Worm (Caenorhabditis elegans) whole organism, L3 larva: ENCODE results near the gene R04A9.9.

Experiments used
- R02D3.7 ChIP-seq: fragments of 150-350 bp; optimal IDR thresholded peaks from 2 replicates; lab custom pipeline; 2014; ENCODE audit warnings: missing biosample characterization, missing genetic modification characterization
- aly-2 ChIP-seq: fragments of 150-350 bp; optimal IDR thresholded peaks from 2 replicates; lab custom pipeline; 2014; ENCODE audit warnings: missing biosample characterization, missing genetic modification characterization
- ceh-28 ChIP-seq: fragments of 150-350 bp; optimal IDR thresholded peaks from 2 replicates; lab custom pipeline; 2014; ENCODE audit warnings: missing biosample characterization, missing genetic modification reagents, missing genetic modification characterization
- ceh-82 ChIP-seq: fragments of 150-350 bp; optimal IDR thresholded peaks from 2 replicates; lab custom pipeline; 2014; ENCODE audit warnings: missing biosample characterization, missing genetic modification characterization
- egl-27 ChIP-seq: sonication (generic microtip); optimal IDR thresholded peaks from 4 replicates; lab custom pipeline; 2017; ENCODE audit warnings: missing biosample characterization, missing genetic modification reagents, missing genetic modification characterization
- egl-5 ChIP-seq: fragments of 150-350 bp; optimal IDR thresholded peaks from 2 replicates; lab custom pipeline; 2017; ENCODE audit warnings: missing biosample characterization, missing genetic modification reagents, missing genetic modification characterization, inconsistent platforms
- elt-2 ChIP-seq: sonication (generic microtip); optimal IDR thresholded peaks from 2 replicates; lab custom pipeline; 2016; ENCODE audit warnings: missing genetic modification reagents, mild to moderate bottlenecking, missing genetic modification characterization, missing compliant biosample characterization
- elt-3 ChIP-seq, 3 experiments: fragments of 150-350 bp in 1 of 3; sonication (generic microtip) in 2 of 3; optimal IDR thresholded peaks; 2 replicates in 2 of 3; 4 replicates in 1 of 3; lab custom pipeline; 2014 to 2017; ENCODE audit warnings: missing biosample characterization in 3 of 3, missing genetic modification characterization in 3 of 3
- eor-1 ChIP-seq, 2 experiments: fragments of 150-350 bp; optimal IDR thresholded peaks; 2 replicates each; lab custom pipeline; 2014 to 2018; ENCODE audit warnings: missing biosample characterization in 2 of 2, missing genetic modification characterization in 2 of 2
- fkh-10 ChIP-seq: sonication (generic microtip); optimal IDR thresholded peaks from 2 replicates; lab custom pipeline; 2017; ENCODE audit warnings: missing biosample characterization, missing genetic modification reagents, missing genetic modification characterization
- fkh-2 ChIP-seq: fragments of 150-350 bp; optimal IDR thresholded peaks from 2 replicates; lab custom pipeline; 2014; ENCODE audit warnings: missing biosample characterization, missing genetic modification reagents, missing genetic modification characterization
- fos-1 ChIP-seq: fragments of 150-350 bp; optimal IDR thresholded peaks from 2 replicates; lab custom pipeline; 2014; ENCODE audit warnings: missing biosample characterization, missing genetic modification characterization
- hmg-11 ChIP-seq: sonication (generic microtip); optimal IDR thresholded peaks from 2 replicates; lab custom pipeline; 2016; ENCODE audit warnings: missing genetic modification characterization, missing compliant biosample characterization
- jun-1 ChIP-seq: fragments of 150-350 bp; optimal IDR thresholded peaks from 2 replicates; lab custom pipeline; 2014; ENCODE audit warnings: missing biosample characterization, missing genetic modification reagents, missing genetic modification characterization
- lin-15B ChIP-seq: fragments of 150-350 bp; optimal IDR thresholded peaks from 2 replicates; lab custom pipeline; 2014; ENCODE audit warnings: missing biosample characterization, missing genetic modification characterization
- lin-39 ChIP-seq: fragments of 150-350 bp; optimal IDR thresholded peaks from 2 replicates; lab custom pipeline; 2018; ENCODE audit warnings: missing biosample characterization, missing genetic modification reagents, missing genetic modification characterization
- lsy-12 ChIP-seq: sonication (generic microtip); optimal IDR thresholded peaks from 2 replicates; lab custom pipeline; 2016; ENCODE audit warnings: mild to moderate bottlenecking, missing genetic modification characterization, missing compliant biosample characterization
- nfya-1 ChIP-seq: sonication (generic microtip); optimal IDR thresholded peaks from 2 replicates; lab custom pipeline; 2017; ENCODE audit warnings: missing genetic modification characterization, mild to moderate bottlenecking, missing compliant biosample characterization, antibody characterized with exemption, moderate library complexity; ENCODE audit not compliant: insufficient read depth
- nhr-11 ChIP-seq: fragments of 150-350 bp; optimal IDR thresholded peaks from 2 replicates; lab custom pipeline; 2014; ENCODE audit warnings: missing biosample characterization, missing genetic modification characterization
- nhr-12 ChIP-seq: fragments of 150-350 bp; optimal IDR thresholded peaks from 2 replicates; lab custom pipeline; 2014; ENCODE audit warnings: missing biosample characterization, missing genetic modification characterization
- nhr-23 ChIP-seq: fragments of 150-350 bp; optimal IDR thresholded peaks from 2 replicates; lab custom pipeline; 2014; ENCODE audit warnings: missing biosample characterization, missing genetic modification reagents, missing genetic modification characterization
- nhr-237 ChIP-seq: fragments of 150-350 bp; optimal IDR thresholded peaks from 2 replicates; lab custom pipeline; 2014; ENCODE audit warnings: missing biosample characterization, missing genetic modification characterization
- nhr-25 ChIP-seq: sonication (generic microtip); optimal IDR thresholded peaks from 2 replicates; lab custom pipeline; 2017; ENCODE audit warnings: missing biosample characterization, missing genetic modification characterization
- nhr-28 ChIP-seq: fragments of 150-350 bp; optimal IDR thresholded peaks from 2 replicates; lab custom pipeline; 2014; ENCODE audit warnings: missing biosample characterization, missing genetic modification characterization
- nhr-43 ChIP-seq: sonication (generic microtip); optimal IDR thresholded peaks from 2 replicates; lab custom pipeline; 2016; ENCODE audit warnings: mild to moderate bottlenecking, missing genetic modification characterization, missing compliant biosample characterization; ENCODE audit not compliant: poor library complexity, severe bottlenecking
- nhr-76 ChIP-seq: fragments of 150-350 bp; sonication (generic microtip); optimal IDR thresholded peaks from 5 replicates; lab custom pipeline; 2014; ENCODE audit warnings: missing biosample characterization, missing genetic modification characterization
- pha-4 ChIP-seq: fragments of 150-350 bp; optimal IDR thresholded peaks from 2 replicates; lab custom pipeline; 2014; ENCODE audit warnings: missing biosample characterization, missing genetic modification reagents, missing genetic modification characterization
- pqm-1 ChIP-seq: fragments of 150-350 bp; optimal IDR thresholded peaks from 2 replicates; lab custom pipeline; 2017; ENCODE audit warnings: missing biosample characterization, missing genetic modification characterization, inconsistent platforms
- sea-2 ChIP-seq: fragments of 150-350 bp; sonication (generic microtip); optimal IDR thresholded peaks from 4 replicates; lab custom pipeline; 2014; ENCODE audit warnings: missing biosample characterization, missing genetic modification reagents, missing genetic modification characterization
- skn-1 ChIP-seq: fragments of 150-350 bp; optimal IDR thresholded peaks from 2 replicates; lab custom pipeline; 2014; ENCODE audit warnings: missing biosample characterization, missing genetic modification characterization
- snpc-4 ChIP-seq: fragments of 150-350 bp; optimal IDR thresholded peaks from 2 replicates; lab custom pipeline; 2014; ENCODE audit warnings: missing biosample characterization, missing genetic modification characterization
- tbx-2 ChIP-seq: sonication (generic microtip); optimal IDR thresholded peaks from 2 replicates; lab custom pipeline; 2016; ENCODE audit warnings: mild to moderate bottlenecking, missing genetic modification characterization, missing compliant biosample characterization
- unc-39 ChIP-seq: sonication (generic microtip); optimal IDR thresholded peaks from 4 replicates; lab custom pipeline; 2017; ENCODE audit warnings: missing biosample characterization, missing genetic modification characterization
- unc-62 ChIP-seq: fragments of 150-350 bp; sonication (generic microtip); optimal IDR thresholded peaks from 4 replicates; lab custom pipeline; 2014; ENCODE audit warnings: missing biosample characterization, missing genetic modification reagents, missing genetic modification characterization
- zag-1 ChIP-seq: fragments of 150-350 bp; optimal IDR thresholded peaks from 2 replicates; lab custom pipeline; 2014; ENCODE audit warnings: missing biosample characterization, missing genetic modification characterization
- ztf-11 ChIP-seq: fragments of 150-350 bp; optimal IDR thresholded peaks from 2 replicates; lab custom pipeline; 2014; ENCODE audit warnings: missing biosample characterization, missing genetic modification characterization

The R04A9.9 gene

ce11 chrX:394709-395108 is 4.3 kb upstream of the R04A9.9 start, which contains the start of gene R04A9.7:
Gene R04A9.7, minus strand, starts transcription at chrX:394892.
- TF ChIP-seq elt-3 (tag; optimal IDR thresholded peaks at IDR 0.05; lab: Kevin White, UChicago) (no peak), nhr-237 (tag; lab: Kevin White, UChicago) (no peak), ceh-82 (tag; lab: Kevin White, UChicago) (no peak), fos-1 (tag; lab: Kevin White, UChicago) (no peak), unc-39 (tag; lab: Kevin White, UChicago) (no peak)

ce11 chrX:389566-389965 is 803 bp downstream of the R04A9.9 start:
- TF ChIP-seq egl-5 (no peak), ceh-82 (tag; lab: Kevin White, UChicago) (no peak), pqm-1 (tag; lab: Kevin White, UChicago) (no peak), nhr-43 (tag; lab: Kevin White, UChicago) (no peak), hmg-11 (tag; lab: Kevin White, UChicago) (no peak), nhr-76 (no peak), zag-1 (tag; lab: Kevin White, UChicago) (no peak), lsy-12 (tag; lab: Kevin White, UChicago) (no peak), unc-62 (GFP tag; lab: Kevin White, UChicago) (no peak), fkh-10 (GFP tag; lab: Kevin White, UChicago) (no peak), fos-1 (tag; lab: Kevin White, UChicago) (no peak), nfya-1 (tag; lab: Kevin White, UChicago) (no peak), nhr-28 (no peak), tbx-2 (tag; lab: Kevin White, UChicago) (no peak), ceh-28 (tag; lab: Kevin White, UChicago) (no peak), fkh-2 (tag; lab: Kevin White, UChicago) (no peak), ztf-11 (no peak)

- TF ChIP-seq lin-15B (tag; lab: Kevin White, UChicago) = peak; percentile 37
- peak; percentile 43 for TF ChIP-seq hmg-11 (tag; lab: Kevin White, UChicago)
- no peak for TF ChIP-seq snpc-4 (tag; lab: Kevin White, UChicago)
- peak; percentile 97 for TF ChIP-seq nfya-1 (tag; lab: Kevin White, UChicago)
Observed at ce11 chrX:388728-389127, 1.6 kb downstream of the R04A9.9 start, which contains the start of gene ceh-93. Gene ceh-93, minus strand, starts transcription at chrX:388797.

ce11 chrX:382692-383091 is 7.7 kb downstream of the R04A9.9 start, which contains the start of gene ife-2:
Gene ife-2, minus strand, starts transcription at chrX:382709.
- no peak for TF ChIP-seq tbx-2 (tag; lab: Kevin White, UChicago)
- TF ChIP-seq hmg-11 (tag; lab: Kevin White, UChicago) = peak; percentile 81
- peak; percentile 10 for TF ChIP-seq jun-1
- TF ChIP-seq nhr-43 (tag; lab: Kevin White, UChicago) = peak; percentile 67
- TF ChIP-seq nhr-23 = peak; percentile 60
- peak; percentile 94 for TF ChIP-seq pha-4 (tag; lab: Kevin White, UChicago)
- no peak for TF ChIP-seq eor-1 (tag; optimal IDR thresholded peaks at IDR 0.05; lab: Kevin White, UChicago)
- no peak for TF ChIP-seq sea-2
- TF ChIP-seq snpc-4 (tag; lab: Kevin White, UChicago) = peak; percentile 58
- peak; percentile 44 for TF ChIP-seq R02D3.7 (tag; lab: Kevin White, UChicago)
- peak; percentile 5 for TF ChIP-seq skn-1 (tag; lab: Kevin White, UChicago)
- peak; percentile 52 for TF ChIP-seq elt-2 (tag; lab: Kevin White, UChicago)
- peak; percentile 47 for TF ChIP-seq lin-15B (tag; lab: Kevin White, UChicago)
- TF ChIP-seq egl-27 (tag; lab: Kevin White, UChicago) = no peak
- TF ChIP-seq ceh-28 (tag; lab: Kevin White, UChicago) = peak; percentile 82
- TF ChIP-seq lin-39 (tag; lab: Kevin White, UChicago) = peak; percentile 62
- no peak for TF ChIP-seq egl-5
- TF ChIP-seq aly-2 (tag; lab: Kevin White, UChicago) = no peak
- TF ChIP-seq pqm-1 (tag; lab: Kevin White, UChicago) = peak; percentile 1
- TF ChIP-seq nhr-12 = no peak
- TF ChIP-seq nhr-25 (tag; lab: Kevin White, UChicago) = peak; percentile 65
- TF ChIP-seq nfya-1 (tag; lab: Kevin White, UChicago) = peak; percentile 97
- TF ChIP-seq nhr-11 (tag; lab: Kevin White, UChicago) = no peak
